Worm (Caenorhabditis elegans) whole organism, L1 larva: ENCODE data around the gene med-2.

ENCODE experiments used
- C04F5.9 ChIP-seq: sonication (generic microtip); optimal IDR thresholded peaks from 2 replicates; lab custom pipeline; 2016; ENCODE audit warnings: missing genetic modification characterization, missing compliant biosample characterization
- F16B12.6 ChIP-seq: fragments of 150-350 bp; optimal IDR thresholded peaks from 2 replicates; lab custom pipeline; 2014; ENCODE audit warnings: missing biosample characterization, missing genetic modification characterization
- alr-1 ChIP-seq: fragments of 200-800 bp; sonication (Bioruptor generic); optimal IDR thresholded peaks from 2 replicates; lab custom pipeline; 2018; ENCODE audit warnings: borderline replicate concordance, mild to moderate bottlenecking, missing genetic modification characterization, missing compliant biosample characterization
- aly-2 ChIP-seq: fragments of 150-350 bp; optimal IDR thresholded peaks from 2 replicates; lab custom pipeline; 2014; ENCODE audit warnings: missing biosample characterization, missing genetic modification characterization
- ama-1 ChIP-seq: fragments of 150-350 bp; optimal IDR thresholded peaks from 2 replicates; lab custom pipeline; 2014
- blmp-1 ChIP-seq: fragments of 150-350 bp; optimal IDR thresholded peaks from 2 replicates; lab custom pipeline; 2014; ENCODE audit warnings: missing biosample characterization, missing genetic modification characterization
- ceh-8 ChIP-seq: fragments of 200-800 bp; sonication (Bioruptor generic); optimal IDR thresholded peaks from 2 replicates; lab custom pipeline; 2018; ENCODE audit warnings: mild to moderate bottlenecking, missing genetic modification characterization, moderate library complexity, missing compliant biosample characterization
- ceh-82 ChIP-seq, 3 experiments: fragments of 150-350 bp in 1 of 3; sonication (generic microtip) in 2 of 3; optimal IDR thresholded peaks; 2 replicates each; lab custom pipeline; 2014 to 2017; ENCODE audit warnings: missing biosample characterization in 3 of 3, missing genetic modification characterization in 3 of 3
- ceh-88 ChIP-seq: fragments of 200-800 bp; sonication (Bioruptor generic); IDR thresholded peaks from 2 replicates; pipeline ENCODE4 v1.3.6; 2022; ENCODE audit warnings: missing genetic modification characterization, missing compliant biosample characterization
- dpl-1 ChIP-seq, 3 experiments: fragments of 150-350 bp in 2 of 3; sonication (generic microtip) in 1 of 3; optimal IDR thresholded peaks; 2 replicates each; lab custom pipeline; 2014 to 2017; ENCODE audit warnings: missing biosample characterization in 3 of 3, missing genetic modification characterization in 3 of 3, missing genetic modification reagents in 3 of 3
- dsc-1 ChIP-seq: sonication (generic microtip); optimal IDR thresholded peaks from 2 replicates; lab custom pipeline; 2016; ENCODE audit warnings: mild to moderate bottlenecking, missing genetic modification characterization, missing compliant biosample characterization
- efl-1 ChIP-seq, 4 experiments: fragments of 150-350 bp; optimal IDR thresholded peaks in 3 of 4; peaks in 1 of 4; 1 replicate in 1 of 4; 2 replicates in 3 of 4; lab custom pipeline; 2014; ENCODE audit warnings: missing biosample characterization in 2 of 4, missing genetic modification characterization in 2 of 4, missing genetic modification reagents in 2 of 4
- egl-13 ChIP-seq: sonication (generic microtip); optimal IDR thresholded peaks from 2 replicates; lab custom pipeline; 2016; ENCODE audit warnings: missing genotype, missing genetic modification reagents, missing genetic modification characterization, missing compliant biosample characterization
- egl-27 ChIP-seq, 2 experiments: fragments of 150-350 bp in 1 of 2; sonication (generic microtip); optimal IDR thresholded peaks; 3 replicates each; lab custom pipeline; 2017 to 2018; ENCODE audit warnings: missing biosample characterization in 2 of 2, missing genetic modification characterization in 2 of 2, missing genetic modification reagents in 2 of 2
- elt-2 ChIP-seq: sonication (generic microtip); optimal IDR thresholded peaks from 2 replicates; lab custom pipeline; 2016; ENCODE audit warnings: missing genetic modification characterization, mild to moderate bottlenecking, inconsistent platforms, missing compliant biosample characterization, missing genetic modification reagents
- elt-3 ChIP-seq, 6 experiments: fragments of 150-350 bp in 1 of 6; sonication (generic microtip); optimal IDR thresholded peaks; 2 replicates each; lab custom pipeline; 2017 to 2018; ENCODE audit warnings: missing biosample characterization in 6 of 6, missing genetic modification characterization in 6 of 6, inconsistent platforms in 1 of 6
- fkh-8 ChIP-seq: sonication (generic microtip); optimal IDR thresholded peaks from 2 replicates; lab custom pipeline; 2016; ENCODE audit warnings: mild to moderate bottlenecking, missing genetic modification characterization, missing compliant biosample characterization
- hlh-17 ChIP-seq: fragments of 200-800 bp; sonication (Bioruptor generic); optimal IDR thresholded peaks from 2 replicates; lab custom pipeline; 2018; ENCODE audit warnings: missing genetic modification characterization, mild to moderate bottlenecking, missing compliant biosample characterization, moderate library complexity, borderline replicate concordance
- hpl-2 ChIP-seq: fragments of 150-350 bp; optimal IDR thresholded peaks from 2 replicates; lab custom pipeline; 2014; ENCODE audit warnings: missing biosample characterization, missing genetic modification reagents, missing genetic modification characterization
- irx-1 ChIP-seq: sonication (generic microtip); optimal IDR thresholded peaks from 2 replicates; lab custom pipeline; 2016; ENCODE audit warnings: missing genetic modification characterization, missing compliant biosample characterization
- isw-1 ChIP-seq: fragments of 200-800 bp; sonication (Bioruptor generic); IDR thresholded peaks from 2 replicates; pipeline ENCODE4 v1.3.6; 2022; ENCODE audit warnings: missing genetic modification characterization, missing compliant biosample characterization
- jun-1 ChIP-seq: fragments of 150-350 bp; optimal IDR thresholded peaks from 2 replicates; lab custom pipeline; 2014; ENCODE audit warnings: missing biosample characterization, missing genetic modification reagents, missing genetic modification characterization
- lin-14 ChIP-seq: fragments of 200-800 bp; sonication (Bioruptor generic); optimal IDR thresholded peaks from 2 replicates; lab custom pipeline; 2018; ENCODE audit warnings: mild to moderate bottlenecking, missing genetic modification characterization, moderate library complexity, missing compliant biosample characterization
- lin-35 ChIP-seq, 2 experiments: fragments of 150-350 bp; optimal IDR thresholded peaks; 2 replicates each; lab custom pipeline; 2014; ENCODE audit warnings: missing biosample characterization in 2 of 2, missing genetic modification characterization in 2 of 2, missing genetic modification reagents in 2 of 2
- lsy-2 ChIP-seq, 2 experiments: fragments of 150-350 bp; optimal IDR thresholded peaks; 2 replicates each; lab custom pipeline; 2014; ENCODE audit warnings: missing biosample characterization in 2 of 2, missing genetic modification characterization in 2 of 2
- mab-9 ChIP-seq: fragments of 200-800 bp; sonication (Bioruptor generic); IDR thresholded peaks from 2 replicates; pipeline ENCODE4 v1.3.6; 2022; ENCODE audit warnings: missing genetic modification reagents, missing genetic modification characterization, missing compliant biosample characterization
- mdl-1 ChIP-seq, 2 experiments: fragments of 150-350 bp; optimal IDR thresholded peaks; 2 replicates each; lab custom pipeline; 2014 to 2017; ENCODE audit warnings: missing biosample characterization in 2 of 2, missing genetic modification characterization in 2 of 2, inconsistent platforms in 1 of 2
- mef-2 ChIP-seq: fragments of 150-350 bp; optimal IDR thresholded peaks from 2 replicates; lab custom pipeline; 2014; ENCODE audit warnings: missing biosample characterization, missing genetic modification characterization
- nhr-11 ChIP-seq: fragments of 150-350 bp; optimal IDR thresholded peaks from 2 replicates; lab custom pipeline; 2014; ENCODE audit warnings: missing biosample characterization, missing genetic modification characterization
- nhr-19 ChIP-seq: fragments of 200-800 bp; sonication (Bioruptor generic); conservative IDR thresholded peaks from 2 replicates; pipeline ENCODE4 v1.3.6; 2022; ENCODE audit warnings: missing genetic modification characterization, missing compliant biosample characterization
- nhr-20 ChIP-seq: sonication (generic microtip); optimal IDR thresholded peaks from 2 replicates; lab custom pipeline; 2016; ENCODE audit warnings: mild to moderate bottlenecking, missing genetic modification characterization, missing compliant biosample characterization
- nhr-47 ChIP-seq: sonication (generic microtip); optimal IDR thresholded peaks from 2 replicates; lab custom pipeline; 2016; ENCODE audit warnings: mild to moderate bottlenecking, missing genetic modification characterization, moderate library complexity, missing compliant biosample characterization
- nhr-71 ChIP-seq: sonication (generic microtip); optimal IDR thresholded peaks from 2 replicates; lab custom pipeline; 2016; ENCODE audit warnings: mild to moderate bottlenecking, missing genetic modification characterization, moderate library complexity, missing compliant biosample characterization
- nhr-77 ChIP-seq: fragments of 150-350 bp; optimal IDR thresholded peaks from 2 replicates; lab custom pipeline; 2014; ENCODE audit warnings: missing biosample characterization, missing genetic modification characterization
- nhr-90 ChIP-seq: sonication (generic microtip); optimal IDR thresholded peaks from 2 replicates; lab custom pipeline; 2016; ENCODE audit warnings: mild to moderate bottlenecking, missing genetic modification characterization, missing compliant biosample characterization; ENCODE audit not compliant: poor library complexity
- pqm-1 ChIP-seq: sonication (generic microtip); optimal IDR thresholded peaks from 3 replicates; lab custom pipeline; 2017; ENCODE audit warnings: missing biosample characterization, missing genetic modification characterization
- rnt-1 ChIP-seq: sonication (generic microtip); optimal IDR thresholded peaks from 2 replicates; lab custom pipeline; 2016; ENCODE audit warnings: mild to moderate bottlenecking, missing genetic modification characterization, moderate library complexity, missing compliant biosample characterization
- skn-1 ChIP-seq: fragments of 150-350 bp; optimal IDR thresholded peaks from 2 replicates; lab custom pipeline; 2014; ENCODE audit warnings: missing biosample characterization, missing genetic modification characterization
- snpc-4 ChIP-seq: fragments of 150-350 bp; optimal IDR thresholded peaks from 2 replicates; lab custom pipeline; 2014; ENCODE audit warnings: missing biosample characterization, missing genetic modification characterization
- snu-23 ChIP-seq: sonication (generic microtip); optimal IDR thresholded peaks from 2 replicates; lab custom pipeline; 2016; ENCODE audit warnings: missing genetic modification characterization, missing compliant biosample characterization
- swsn-7 ChIP-seq: sonication (generic microtip); optimal IDR thresholded peaks from 2 replicates; lab custom pipeline; 2016; ENCODE audit warnings: missing genetic modification characterization, missing compliant biosample characterization
- tbx-2 ChIP-seq: sonication (generic microtip); optimal IDR thresholded peaks from 2 replicates; lab custom pipeline; 2016; ENCODE audit warnings: missing genetic modification characterization, missing compliant biosample characterization
- unc-130 ChIP-seq: fragments of 150-350 bp; optimal IDR thresholded peaks from 2 replicates; lab custom pipeline; 2017; ENCODE audit warnings: missing biosample characterization, missing genetic modification characterization, inconsistent platforms
- unc-86 ChIP-seq: sonication (generic microtip); optimal IDR thresholded peaks from 2 replicates; lab custom pipeline; 2016; ENCODE audit warnings: missing genetic modification characterization, missing compliant biosample characterization
- unc-98 ChIP-seq: fragments of 200-800 bp; sonication (Bioruptor generic); IDR thresholded peaks from 2 replicates; pipeline ENCODE4 v1.3.6; 2022; ENCODE audit warnings: missing genetic modification characterization, missing compliant biosample characterization
- xbp-1 ChIP-seq: sonication (generic microtip); optimal IDR thresholded peaks from 2 replicates; lab custom pipeline; 2016; ENCODE audit warnings: missing genetic modification characterization, missing compliant biosample characterization

med-2 gene

DNA sequence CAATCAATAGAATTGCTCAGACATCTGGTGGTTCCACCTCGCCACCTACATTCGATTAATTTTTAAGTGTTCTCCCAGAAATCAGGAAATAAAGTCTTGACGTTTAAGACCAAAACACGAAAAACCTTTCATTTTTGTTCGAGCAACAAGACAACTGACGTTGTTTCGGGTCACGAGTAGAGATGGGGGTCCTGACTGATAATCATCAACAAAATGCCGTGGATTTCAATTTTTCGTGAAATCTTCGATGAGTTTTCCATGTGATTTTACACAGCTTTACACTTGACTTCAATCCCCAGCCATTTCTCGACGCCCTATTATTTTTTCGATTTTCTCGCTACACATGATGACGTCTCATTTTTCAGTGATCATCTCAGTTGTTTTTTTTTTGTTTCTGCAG lies 13.2 kb upstream of the med-2 start:
- TF ChIP-seq nhr-90 (tag; lab: Kevin White, UChicago) (no peak), ama-1 (lab: Kevin White, UChicago) (no peak), blmp-1 (tag; lab: Kevin White, UChicago) (no peak), lsy-2 (tag; optimal IDR thresholded peaks at IDR 0.05; lab: Kevin White, UChicago) (peak; percentile 47 to 62), hpl-2 (GFP tag; lab: Kevin White, UChicago) (no peak), skn-1 (no peak), unc-86 (tag; lab: Kevin White, UChicago) (no peak), ceh-88 (no peak), C04F5.9 (tag; lab: Kevin White, UChicago) (no peak), nhr-77 (tag; lab: Kevin White, UChicago) (no peak), mef-2 (tag; lab: Kevin White, UChicago) (no peak), lin-35 (GFP tag; optimal IDR thresholded peaks at IDR 0.05; lab: Kevin White, UChicago) (no peak), xbp-1 (tag; lab: Kevin White, UChicago) (peak; percentile 20), swsn-7 (tag; lab: Kevin White, UChicago) (peak; percentile 8), alr-1 (tag; lab: Kevin White, UChicago) (no peak), rnt-1 (tag; lab: Kevin White, UChicago) (peak; percentile 74), efl-1 (optimal IDR thresholded peaks at IDR 0.05; lab: Kevin White, UChicago) (peak in 1 of 2 experiments; percentile 45), efl-1 (GFP tag; optimal IDR thresholded peaks at IDR 0.05 in 1 of 2; lab: Kevin White, UChicago) (peak in 1 of 2 experiments; percentile 58), ceh-8 (no peak), egl-27 (tag; optimal IDR thresholded peaks at IDR 0.05; lab: Kevin White, UChicago) (no peak), lin-14 (GFP tag; lab: Kevin White, UChicago) (peak; percentile 66), egl-13 (tag; lab: Kevin White, UChicago) (no peak), unc-130 (tag; lab: Kevin White, UChicago) (peak; percentile 80), nhr-20 (peak; percentile 16), snu-23 (peak; percentile 59), isw-1 (GFP tag; lab: Robert Waterston, UW) (no peak), nhr-71 (tag; lab: Kevin White, UChicago) (peak; percentile 95), elt-3 (tag; optimal IDR thresholded peaks at IDR 0.05; lab: Kevin White, UChicago) (no peak), nhr-47 (tag; lab: Kevin White, UChicago) (peak; percentile 9), mdl-1 (tag; optimal IDR thresholded peaks at IDR 0.05; lab: Kevin White, UChicago) (peak in 1 of 2 experiments; percentile 35), nhr-11 (tag; lab: Kevin White, UChicago) (no peak), aly-2 (tag; lab: Kevin White, UChicago) (no peak), irx-1 (tag; lab: Kevin White, UChicago) (no peak), nhr-19 (GFP tag; lab: Robert Waterston, UW) (peak; percentile 72), fkh-8 (tag; lab: Kevin White, UChicago) (peak; percentile 48)

DNA sequence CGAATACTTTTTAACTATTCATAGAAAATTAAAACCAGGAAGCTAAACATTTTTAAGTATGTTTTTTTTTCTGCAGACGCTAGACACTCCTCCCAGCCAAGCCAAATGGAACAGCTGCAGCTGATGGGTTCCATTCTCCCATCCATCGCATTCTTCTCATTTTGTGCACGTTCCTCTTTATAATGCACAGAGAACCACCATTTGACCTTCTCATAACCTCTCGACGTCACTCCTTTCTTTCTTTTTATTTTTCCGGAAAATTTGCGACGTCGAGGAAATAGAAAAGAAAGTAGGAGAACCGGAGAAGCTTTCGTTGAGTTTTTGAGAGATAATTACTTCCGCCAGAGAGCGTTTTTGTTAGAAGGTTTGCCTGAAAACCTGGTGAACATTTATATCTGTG lies 12.6 kb upstream of the med-2 start:
- no peak for TF ChIP-seq mab-9 (GFP tag; lab: Robert Waterston, UW)
- peak; percentile 12 for TF ChIP-seq rnt-1 (tag; lab: Kevin White, UChicago)
- TF ChIP-seq ceh-82 (tag; optimal IDR thresholded peaks at IDR 0.05; lab: Kevin White, UChicago), result peak in 1 of 3 experiments; percentile 24
- TF ChIP-seq lin-14 (GFP tag; lab: Kevin White, UChicago), result peak; percentile 49
- TF ChIP-seq tbx-2 (tag; lab: Kevin White, UChicago), result peak; percentile 2
- TF ChIP-seq F16B12.6 (tag; lab: Kevin White, UChicago), result no peak

ce11 chrIII:6872534-6873150 lies 11.7 kb upstream of the med-2 start, which contains the start of gene K04C2.3:
K04C2.3 (plus strand) TSS chrIII:6873089.
- TF ChIP-seq elt-3 (tag; optimal IDR thresholded peaks at IDR 0.05; lab: Kevin White, UChicago) (peak in 2 of 6 experiments; percentile 10), jun-1 (tag; lab: Kevin White, UChicago) (no peak), ceh-88 (peak; percentile 28; the same call in 1 of the 2 replicates), aly-2 (tag; lab: Kevin White, UChicago) (no peak), lin-35 (GFP tag; optimal IDR thresholded peaks at IDR 0.05; lab: Kevin White, UChicago) (no peak), dpl-1 (GFP tag; optimal IDR thresholded peaks at IDR 0.05; lab: Kevin White, UChicago) (no peak), nhr-90 (tag; lab: Kevin White, UChicago) (no peak), nhr-71 (tag; lab: Kevin White, UChicago) (peak; percentile 20), blmp-1 (tag; lab: Kevin White, UChicago) (peak; percentile 19), snpc-4 (tag; lab: Kevin White, UChicago) (no peak), ceh-82 (tag; optimal IDR thresholded peaks at IDR 0.05; lab: Kevin White, UChicago) (no peak), efl-1 (optimal IDR thresholded peaks at IDR 0.05; lab: Kevin White, UChicago) (no peak), efl-1 (GFP tag; optimal IDR thresholded peaks at IDR 0.05 in 1 of 2; lab: Kevin White, UChicago) (peak in 1 of 2 experiments; percentile 71), hlh-17 (GFP tag; lab: Kevin White, UChicago) (no peak), skn-1 (no peak), dsc-1 (tag; lab: Kevin White, UChicago) (no peak), unc-98 (GFP tag; lab: Robert Waterston, UW) (no peak), pqm-1 (tag; lab: Kevin White, UChicago) (no peak), elt-2 (tag; lab: Kevin White, UChicago) (no peak)
